Worm (Caenorhabditis elegans) whole organism, midembryonic: ENCODE data around the gene F26G1.15.

Experiments
- T22C8.4 ChIP-seq: fragments of 200-800 bp; sonication (Bioruptor generic); IDR thresholded peaks from 2 replicates; pipeline ENCODE4 v1.3.6; 2022; ENCODE audit warnings: missing genetic modification characterization, missing compliant biosample characterization
- cog-1 ChIP-seq: sonication (generic microtip); optimal IDR thresholded peaks from 2 replicates; lab custom pipeline; 2016; ENCODE audit warnings: missing genetic modification characterization, missing compliant biosample characterization
- flt-1 ChIP-seq: fragments of 200-800 bp; sonication (Bioruptor generic); IDR thresholded peaks from 2 replicates; pipeline ENCODE4 v1.3.6; 2022; ENCODE audit warnings: missing genetic modification characterization, missing compliant biosample characterization
- klf-2 ChIP-seq: fragments of 200-800 bp; sonication (Bioruptor generic); conservative IDR thresholded peaks from 2 replicates; pipeline ENCODE4 v1.3.6; 2022; ENCODE audit warnings: missing genetic modification reagents, missing genetic modification characterization, missing compliant biosample characterization
- med-1 ChIP-seq: sonication (generic microtip); optimal IDR thresholded peaks from 2 replicates; lab custom pipeline; 2017; ENCODE audit warnings: missing genetic modification characterization, mild to moderate bottlenecking, missing compliant biosample characterization, antibody characterized with exemption, missing genetic modification reagents; ENCODE audit not compliant: insufficient read depth
- ref-1 ChIP-seq: fragments of 200-800 bp; sonication (Bioruptor generic); conservative IDR thresholded peaks from 2 replicates; pipeline ENCODE4 v1.3.6; 2022; ENCODE audit warnings: missing genetic modification reagents, missing genetic modification characterization, missing compliant biosample characterization
- tab-1 ChIP-seq: fragments of 200-800 bp; sonication (Bioruptor generic); IDR thresholded peaks from 2 replicates; pipeline ENCODE4 v1.3.6; 2022; ENCODE audit warnings: missing genetic modification characterization, missing compliant biosample characterization
- ztf-23 ChIP-seq: fragments of 200-800 bp; sonication (Bioruptor generic); IDR thresholded peaks from 2 replicates; pipeline ENCODE4 v1.3.6; 2022; ENCODE audit warnings: missing genetic modification reagents, missing genetic modification characterization, missing compliant biosample characterization
- ztf-29 ChIP-seq: fragments of 200-800 bp; sonication (Bioruptor generic); IDR thresholded peaks from 2 replicates; pipeline ENCODE4 v1.3.6; 2022; ENCODE audit warnings: missing genetic modification reagents, missing genetic modification characterization, missing compliant biosample characterization

The F26G1.15 gene

ce11 chrII:4795461-4795860 lies 5.4 kb downstream of the F26G1.15 start, which contains the start of gene C33F10.4:
C33F10.4 (plus strand) TSS chrII:4795761.
- TF ChIP-seq tab-1 (GFP tag; lab: Robert Waterston, UW) (no peak), med-1 (GFP tag; lab: Kevin White, UChicago) (no peak), T22C8.4 (GFP tag; lab: Robert Waterston, UW) (no peak), ref-1 (GFP tag; lab: Robert Waterston, UW) (no peak), flt-1 (GFP tag; lab: Robert Waterston, UW) (no peak), cog-1 (no peak), ztf-29 (GFP tag; lab: Robert Waterston, UW) (no peak), ztf-23 (GFP tag; lab: Robert Waterston, UW) (no peak), klf-2 (no peak)

DNA sequence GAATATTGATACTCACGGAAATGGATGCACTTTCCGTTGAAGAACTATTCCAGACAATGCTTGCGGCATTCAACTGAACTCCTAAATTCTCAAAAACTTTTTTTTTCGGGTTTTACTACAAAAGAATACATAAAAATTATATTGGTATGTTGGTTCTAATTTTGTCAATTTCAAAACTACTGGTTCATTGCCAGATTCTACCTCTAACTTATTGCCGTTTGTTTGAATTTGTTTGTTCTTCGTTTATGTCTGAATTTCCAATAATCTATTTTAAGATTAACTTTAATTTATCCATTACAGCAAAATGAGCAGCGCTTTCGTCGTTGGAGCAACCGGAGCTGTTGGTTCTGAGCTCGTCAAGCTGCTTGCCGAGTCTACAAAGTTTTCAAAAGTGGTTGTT lies 7.0 kb downstream of the F26G1.15 start, which contains the start of gene C33F10.14:
Gene C33F10.14, plus strand, starts transcription at position 301 of the 400 bp plus-strand sequence.
- no peak for TF ChIP-seq flt-1 (GFP tag; lab: Robert Waterston, UW)

ce11 chrII:4800524-4800923 lies 10.4 kb downstream of the F26G1.15 start:
- no peak for TF ChIP-seq tab-1 (GFP tag; lab: Robert Waterston, UW)
- TF ChIP-seq ztf-29 (GFP tag; lab: Robert Waterston, UW) = no peak
- no peak for TF ChIP-seq ref-1 (GFP tag; lab: Robert Waterston, UW)
- no peak for TF ChIP-seq flt-1 (GFP tag; lab: Robert Waterston, UW)
- TF ChIP-seq klf-2 = no peak

DNA sequence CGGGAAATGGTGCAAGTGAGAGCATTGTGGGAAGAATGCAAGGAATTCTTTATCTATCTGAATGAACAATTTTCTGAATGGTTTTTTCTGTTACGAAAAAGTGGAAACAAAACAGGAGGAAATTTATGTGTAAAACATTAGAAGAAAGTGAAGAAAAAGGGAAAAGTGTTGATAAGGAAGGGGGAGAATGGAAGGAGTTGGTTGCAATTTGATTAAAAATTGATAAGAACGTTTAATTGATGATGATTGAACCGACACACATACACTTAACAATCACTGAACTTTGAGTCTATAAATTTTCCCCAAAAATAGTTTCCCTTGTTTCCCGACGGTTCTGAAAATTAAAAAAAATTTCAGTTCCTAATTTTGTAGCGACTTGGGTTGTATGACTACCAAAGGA lies 12.8 kb downstream of the F26G1.15 start:
- TF ChIP-seq tab-1 (GFP tag; lab: Robert Waterston, UW) (no peak), ztf-23 (GFP tag; lab: Robert Waterston, UW) (no peak), ztf-29 (GFP tag; lab: Robert Waterston, UW) (no peak), T22C8.4 (GFP tag; lab: Robert Waterston, UW) (no peak), cog-1 (no peak), klf-2 (no peak), med-1 (GFP tag; lab: Kevin White, UChicago) (no peak), flt-1 (GFP tag; lab: Robert Waterston, UW) (no peak)

DNA sequence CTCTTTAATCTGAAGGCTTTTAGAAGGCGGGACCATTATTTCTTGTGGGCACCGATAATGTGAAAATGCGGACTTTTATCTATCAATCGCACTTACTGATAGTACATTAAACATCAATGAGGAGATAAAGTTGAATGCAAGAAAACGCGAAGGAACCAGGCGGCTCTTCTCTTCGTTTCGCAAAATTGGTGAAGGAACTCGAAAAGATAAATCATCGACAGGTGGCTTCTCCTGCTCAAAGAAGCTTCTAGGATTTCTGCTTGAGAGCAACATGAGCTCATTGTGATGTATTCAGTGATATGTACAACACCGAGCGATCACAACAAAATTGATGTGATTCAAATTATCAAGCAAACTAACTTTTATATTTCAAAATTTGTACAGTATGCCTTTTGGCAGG lies 15.7 kb downstream of the F26G1.15 start:
- no peak for TF ChIP-seq tab-1 (GFP tag; lab: Robert Waterston, UW)
- no peak for TF ChIP-seq ztf-29 (GFP tag; lab: Robert Waterston, UW)
- no peak for TF ChIP-seq T22C8.4 (GFP tag; lab: Robert Waterston, UW)
- no peak for TF ChIP-seq cog-1
- no peak for TF ChIP-seq flt-1 (GFP tag; lab: Robert Waterston, UW)
- TF ChIP-seq med-1 (GFP tag; lab: Kevin White, UChicago) = no peak
- TF ChIP-seq ref-1 (GFP tag; lab: Robert Waterston, UW) = no peak
- no peak for TF ChIP-seq ztf-23 (GFP tag; lab: Robert Waterston, UW)
- no peak for TF ChIP-seq klf-2

ce11 chrII:4806261-4806660 lies 16.2 kb downstream of the F26G1.15 start:
- no peak for TF ChIP-seq klf-2

- TF ChIP-seq med-1 (GFP tag; lab: Kevin White, UChicago) (no peak), cog-1 (no peak), ztf-23 (GFP tag; lab: Robert Waterston, UW) (no peak), ref-1 (GFP tag; lab: Robert Waterston, UW) (no peak), klf-2 (no peak), flt-1 (GFP tag; lab: Robert Waterston, UW) (no peak), ztf-29 (GFP tag; lab: Robert Waterston, UW) (no peak), tab-1 (GFP tag; lab: Robert Waterston, UW) (no peak), T22C8.4 (GFP tag; lab: Robert Waterston, UW) (no peak)
Measured at ce11 chrII:4806726-4807125, 16.6 kb downstream of the F26G1.15 start.

DNA sequence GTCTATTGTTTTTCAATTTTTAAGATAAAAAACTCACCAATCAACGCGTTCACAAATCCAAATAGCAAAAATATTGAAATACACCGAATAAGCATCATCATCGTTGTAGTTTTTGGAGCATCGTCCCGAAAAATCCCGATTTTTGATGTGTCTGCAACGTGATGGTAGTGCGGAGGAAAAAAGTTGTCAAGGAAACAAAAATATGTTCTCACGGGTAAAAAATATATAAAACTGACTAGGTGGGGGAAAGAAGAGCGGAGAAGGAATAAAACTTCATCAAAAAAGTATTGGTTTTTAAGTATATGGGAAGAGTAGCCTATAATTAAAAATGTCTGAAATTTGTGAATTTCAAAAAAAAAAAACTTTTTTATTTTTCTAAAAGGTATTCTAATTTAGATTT lies 21.9 kb downstream of the F26G1.15 start, which contains the start of gene rig-6:
Gene rig-6, minus strand, starts transcription at position 101 of the 400 bp plus-strand sequence.
- TF ChIP-seq cog-1 = no peak
- no peak for TF ChIP-seq T22C8.4 (GFP tag; lab: Robert Waterston, UW)
- no peak for TF ChIP-seq ref-1 (GFP tag; lab: Robert Waterston, UW)
- TF ChIP-seq med-1 (GFP tag; lab: Kevin White, UChicago) = no peak
- TF ChIP-seq flt-1 (GFP tag; lab: Robert Waterston, UW) = no peak

- TF ChIP-seq med-1 (GFP tag; lab: Kevin White, UChicago) (no peak), ztf-29 (GFP tag; lab: Robert Waterston, UW) (no peak), ref-1 (GFP tag; lab: Robert Waterston, UW) (no peak), cog-1 (no peak)
Measured at ce11 chrII:4815356-4815755, 25.3 kb downstream of the F26G1.15 start.

DNA sequence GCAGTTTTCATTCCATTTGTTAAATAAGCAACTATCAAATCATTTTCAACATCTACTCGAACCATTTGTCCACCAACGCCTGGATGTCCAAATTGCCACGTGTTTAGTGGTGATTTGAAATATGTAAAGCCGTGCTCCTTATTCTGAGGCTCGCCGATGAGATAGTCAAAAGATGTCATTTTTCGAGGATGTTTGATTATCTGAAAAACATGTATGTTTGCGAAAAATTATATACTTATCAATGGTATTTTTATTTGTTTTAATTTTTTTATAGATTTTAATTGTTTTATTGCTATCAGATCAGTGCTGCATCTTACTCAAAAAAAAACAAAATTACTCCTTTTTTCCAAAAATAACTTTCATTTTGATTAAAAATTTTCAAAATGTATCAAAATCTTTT lies 28.7 kb downstream of the F26G1.15 start:
- no peak for TF ChIP-seq klf-2
- no peak for TF ChIP-seq ztf-29 (GFP tag; lab: Robert Waterston, UW)
- TF ChIP-seq flt-1 (GFP tag; lab: Robert Waterston, UW) = no peak
- TF ChIP-seq T22C8.4 (GFP tag; lab: Robert Waterston, UW) = no peak
- TF ChIP-seq med-1 (GFP tag; lab: Kevin White, UChicago) = no peak
- TF ChIP-seq ref-1 (GFP tag; lab: Robert Waterston, UW) = no peak
- no peak for TF ChIP-seq tab-1 (GFP tag; lab: Robert Waterston, UW)

DNA sequence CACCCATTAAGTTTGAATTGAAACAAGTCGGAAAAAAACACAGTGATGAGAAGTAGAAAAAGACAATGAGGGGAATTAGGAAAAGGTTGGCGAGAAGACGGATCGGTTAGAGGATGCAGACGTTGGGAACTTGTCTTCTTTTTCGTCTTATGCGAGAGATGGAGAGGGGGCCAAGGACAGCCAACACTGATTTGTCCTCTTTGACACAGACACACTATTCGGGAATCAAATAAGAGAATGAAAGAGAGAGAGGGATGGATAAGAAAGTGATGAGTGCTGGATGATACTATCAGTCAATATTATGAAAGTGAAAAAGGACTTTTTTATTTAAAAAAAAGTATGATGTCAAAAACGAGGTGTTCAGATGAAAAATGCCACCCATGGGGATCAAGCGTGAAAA lies 31.6 kb downstream of the F26G1.15 start, which contains the start of gene lact-5:
Gene lact-5, minus strand, starts transcription at position 1 of the 400 bp plus-strand sequence.
- TF ChIP-seq klf-2 = no peak
- no peak for TF ChIP-seq flt-1 (GFP tag; lab: Robert Waterston, UW)
- no peak for TF ChIP-seq tab-1 (GFP tag; lab: Robert Waterston, UW)
- TF ChIP-seq med-1 (GFP tag; lab: Kevin White, UChicago) = no peak
- no peak for TF ChIP-seq cog-1
- no peak for TF ChIP-seq T22C8.4 (GFP tag; lab: Robert Waterston, UW)
- no peak for TF ChIP-seq ztf-23 (GFP tag; lab: Robert Waterston, UW)
